Fruit fly (Drosophila melanogaster) Kc167 (cell line): ENCODE measurements around the gene P5CDh2.

Experiments used
- Myc ChIP-seq: fragments of >200 bp; optimal IDR thresholded peaks from 2 replicates; lab custom pipeline; 2017; ENCODE audit warnings: missing external identifiers
- Sin3A ChIP-seq: fragments of >200 bp; optimal IDR thresholded peaks from 2 replicates; lab custom pipeline; 2018; ENCODE audit warnings: missing external identifiers
- h ChIP-seq: fragments of >200 bp; optimal IDR thresholded peaks from 3 replicates; lab custom pipeline; 2018; ENCODE audit warnings: missing external identifiers
- insv ChIP-seq: fragments of >200 bp; optimal IDR thresholded peaks from 3 replicates; lab custom pipeline; 2018; ENCODE audit warnings: missing external identifiers
- psq ChIP-seq: fragments of >200 bp; optimal IDR thresholded peaks from 2 replicates; lab custom pipeline; 2017; ENCODE audit warnings: missing external identifiers
- ttk ChIP-seq: sonication (Bioruptor generic); optimal IDR thresholded peaks from 2 replicates; lab custom pipeline; 2017; ENCODE audit warnings: missing external identifiers

- TF ChIP-seq Sin3A = no peak
- no peak for TF ChIP-seq Myc
- TF ChIP-seq h (lab: Kevin White, UChicago) = no peak
- TF ChIP-seq insv (lab: Kevin White, UChicago) = no peak
- TF ChIP-seq ttk (lab: Kevin White, UChicago) = no peak
- no peak for TF ChIP-seq psq (lab: Kevin White, UChicago)
Observed at dm6 chr3R:21848271-21848670, 29.5 kb upstream of the P5CDh2 start.
